Worm (Caenorhabditis elegans) whole organism, dauer: ENCODE data around the gene K09F6.10.
"Not testable (repeated sequence)": the region's sequence is repeated elsewhere in the genome, so short reads cannot be mapped to it uniquely, and the experiment has no call there.

ENCODE experiments used
- unc-62 ChIP-seq: sonication (generic microtip); optimal IDR thresholded peaks from 2 replicates; lab custom pipeline; 2017; ENCODE audit warnings: missing biosample characterization, missing genetic modification reagents, missing genetic modification characterization

K09F6.10 gene

ce11 chrII:2298742-2299141 lies 10.1 kb upstream of the K09F6.10 start, which contains the start of gene B0281.4:
Gene B0281.4 (minus strand): TSS chrII:2298842.
- no peak for TF ChIP-seq unc-62 (GFP tag; lab: Kevin White, UChicago)

- TF ChIP-seq unc-62 (GFP tag; lab: Kevin White, UChicago) = no peak
Observed at ce11 chrII:2295817-2296315, 7.2 kb upstream of the K09F6.10 start, which contains the start of gene fbxc-25. Gene fbxc-25 (minus strand): TSS chrII:2296265.

ce11 chrII:2292549-2292948 lies 3.9 kb upstream of the K09F6.10 start:
- TF ChIP-seq unc-62 (GFP tag; lab: Kevin White, UChicago) = no peak

ce11 chrII:2292027-2292426 lies 3.3 kb upstream of the K09F6.10 start, which contains the start of gene K09F6.7:
Gene K09F6.7 (minus strand): TSS chrII:2292127.
- TF ChIP-seq unc-62 (GFP tag; lab: Kevin White, UChicago) = no peak

ce11 chrII:2289441-2289840 lies 758 bp upstream of the K09F6.10 start:
- TF ChIP-seq unc-62 (GFP tag; lab: Kevin White, UChicago) = no peak

- TF ChIP-seq unc-62 (GFP tag; lab: Kevin White, UChicago) = no peak
Observed at ce11 chrII:2284703-2285102, 4.0 kb downstream of the K09F6.10 start.

- TF ChIP-seq unc-62 (GFP tag; lab: Kevin White, UChicago) = not testable (repeated sequence)
Observed at ce11 chrII:2282599-2282998, 6.1 kb downstream of the K09F6.10 start, which contains the start of gene K09F6.9. Gene K09F6.9 (minus strand): TSS chrII:2282699.

- no peak for TF ChIP-seq unc-62 (GFP tag; lab: Kevin White, UChicago)
Observed at ce11 chrII:2279839-2280238, 8.8 kb downstream of the K09F6.10 start, which contains the start of gene K09F6.11. Gene K09F6.11 (plus strand): TSS chrII:2280139.

- TF ChIP-seq unc-62 (GFP tag; lab: Kevin White, UChicago) = no peak
Observed at ce11 chrII:2279263-2279662, 9.4 kb downstream of the K09F6.10 start, which contains the start of gene K09F6.6. Gene K09F6.6 (minus strand): TSS chrII:2279305.

ce11 chrII:2277418-2277817 lies 11.3 kb downstream of the K09F6.10 start, which contains the start of gene K09F6.15:
Gene K09F6.15 (minus strand): TSS chrII:2277518.
- TF ChIP-seq unc-62 (GFP tag; lab: Kevin White, UChicago) = no peak

- no peak for TF ChIP-seq unc-62 (GFP tag; lab: Kevin White, UChicago)
Observed at ce11 chrII:2273750-2274149, 14.9 kb downstream of the K09F6.10 start.

- TF ChIP-seq unc-62 (GFP tag; lab: Kevin White, UChicago) = not testable (repeated sequence)
Observed at ce11 chrII:2254861-2255260, 33.8 kb downstream of the K09F6.10 start, which contains the start of gene K09F6.3. Gene K09F6.3 (plus strand): TSS chrII:2255161.

ce11 chrII:2253676-2254075 lies 35.0 kb downstream of the K09F6.10 start:
- TF ChIP-seq unc-62 (GFP tag; lab: Kevin White, UChicago) = no peak

- no peak for TF ChIP-seq unc-62 (GFP tag; lab: Kevin White, UChicago)
Observed at ce11 chrII:2251617-2252016, 37.1 kb downstream of the K09F6.10 start.

- no peak for TF ChIP-seq unc-62 (GFP tag; lab: Kevin White, UChicago)
Observed at ce11 chrII:2243342-2243741, 45.3 kb downstream of the K09F6.10 start, which contains the start of gene F54A3.2. Gene F54A3.2 (plus strand): TSS chrII:2243642.
